Fruit fly (Drosophila melanogaster) whole organism, embryonic: ENCODE data around the gene CG7497.

Experiments used
- Atf3 ChIP-seq: fragments of 200-800 bp; sonication (Bioruptor generic); optimal IDR thresholded peaks from 3 replicates; lab custom pipeline; 2016; ENCODE audit warnings: missing biosample characterization, missing genetic modification characterization
- B-H1 ChIP-seq: fragments of 200-800 bp; sonication (Bioruptor generic); IDR thresholded peaks from 3 replicates; pipeline ENCODE4 v1.3.6; 2022; ENCODE audit warnings: missing biosample characterization, missing genetic modification characterization
- Bdp1 ChIP-seq: fragments of 200-800 bp; sonication (Bioruptor generic); optimal IDR thresholded peaks from 3 replicates; lab custom pipeline; 2016; ENCODE audit warnings: missing biosample characterization, missing genetic modification characterization
- CG10543 ChIP-seq: fragments of 200-800 bp; sonication (Bioruptor generic); optimal IDR thresholded peaks from 3 replicates; lab custom pipeline; 2017; ENCODE audit warnings: missing biosample characterization, mild to moderate bottlenecking, missing genetic modification characterization, moderate library complexity
- CG11247 ChIP-seq: fragments of 200-800 bp; sonication (Bioruptor generic); IDR thresholded peaks from 2 replicates; pipeline ENCODE4 v1.3.6; 2022; ENCODE audit warnings: missing biosample characterization, missing genetic modification characterization
- CG11723 ChIP-seq: fragments of 200-800 bp; sonication (Bioruptor generic); optimal IDR thresholded peaks from 2 replicates; lab custom pipeline; 2017; ENCODE audit warnings: missing biosample characterization, mild to moderate bottlenecking, missing genetic modification characterization
- CG14860 ChIP-seq: fragments of 200-800 bp; sonication (Bioruptor generic); IDR thresholded peaks from 3 replicates; pipeline ENCODE4 v1.3.6; 2022; ENCODE audit warnings: missing biosample characterization, missing genetic modification characterization; ENCODE audit not compliant: partially characterized antibody
- CG15269 ChIP-seq: fragments of 200-800 bp; sonication (Bioruptor generic); optimal IDR thresholded peaks from 2 replicates; lab custom pipeline; 2018; ENCODE audit warnings: missing biosample characterization, mild to moderate bottlenecking, missing genetic modification characterization, moderate library complexity
- CG16863 ChIP-seq: fragments of 200-800 bp; sonication (Bioruptor generic); optimal IDR thresholded peaks from 3 replicates; lab custom pipeline; 2016; ENCODE audit warnings: missing biosample characterization, missing genetic modification characterization
- CG32532 ChIP-seq: fragments of 200-800 bp; sonication (Bioruptor generic); IDR thresholded peaks from 2 replicates; pipeline ENCODE4 v1.3.6; 2022; ENCODE audit warnings: missing biosample characterization, missing genetic modification characterization
- CG3281 ChIP-seq: fragments of 200-800 bp; sonication (Bioruptor generic); optimal IDR thresholded peaks from 3 replicates; lab custom pipeline; 2017; ENCODE audit warnings: missing biosample characterization, mild to moderate bottlenecking, missing genetic modification characterization
- CG34224 ChIP-seq: fragments of 200-800 bp; sonication (Bioruptor generic); IDR thresholded peaks from 3 replicates; pipeline ENCODE4 v1.3.6; 2022; ENCODE audit warnings: missing biosample characterization, missing genetic modification characterization; ENCODE audit not compliant: partially characterized antibody
- CG3847 ChIP-seq: fragments of 200-800 bp; sonication (Bioruptor generic); IDR thresholded peaks from 2 replicates; pipeline ENCODE4 v1.3.6; 2022; ENCODE audit warnings: missing biosample characterization, missing genetic modification characterization
- CG6272 ChIP-seq: fragments of 200-800 bp; sonication (Bioruptor generic); IDR thresholded peaks from 2 replicates; pipeline ENCODE4 v1.3.6; 2022; ENCODE audit warnings: missing biosample characterization, missing genetic modification characterization
- CHES-1-like ChIP-seq: fragments of 200-800 bp; sonication (Bioruptor generic); optimal IDR thresholded peaks from 2 replicates; lab custom pipeline; 2016; ENCODE audit warnings: missing biosample characterization, missing genetic modification characterization
- Dek ChIP-seq: fragments of 200-800 bp; sonication (Bioruptor generic); optimal IDR thresholded peaks from 3 replicates; lab custom pipeline; 2019; ENCODE audit warnings: missing biosample characterization, mild to moderate bottlenecking, missing genetic modification characterization, moderate library complexity
- Doc3 ChIP-seq: fragments of 200-800 bp; sonication (Bioruptor generic); IDR thresholded peaks from 3 replicates; pipeline ENCODE4 v1.3.6; 2022; ENCODE audit warnings: missing biosample characterization, missing genetic modification characterization; ENCODE audit not compliant: partially characterized antibody
- Eip74EF ChIP-seq, 2 experiments: fragments of 200-800 bp in 1 of 2; fragments of >200 bp in 1 of 2; sonication (Bioruptor generic) in 1 of 2; optimal IDR thresholded peaks; 2 replicates each; lab custom pipeline; 2017 to 2019; ENCODE audit warnings: missing biosample characterization in 2 of 2, missing genetic modification characterization in 2 of 2, mild to moderate bottlenecking in 1 of 2, moderate library complexity in 1 of 2
- HLH3B ChIP-seq: fragments of 200-800 bp; sonication (Bioruptor generic); IDR thresholded peaks from 2 replicates; pipeline ENCODE4 v1.3.6; 2022; ENCODE audit warnings: missing biosample characterization, missing genetic modification characterization
- Hand ChIP-seq: fragments of 200-800 bp; sonication (Bioruptor generic); optimal IDR thresholded peaks from 2 replicates; lab custom pipeline; 2017; ENCODE audit warnings: mild to moderate bottlenecking, missing biosample characterization, missing genetic modification reagents, missing genetic modification characterization
- HmgD ChIP-seq: fragments of 200-800 bp; sonication (Bioruptor generic); optimal IDR thresholded peaks from 3 replicates; lab custom pipeline; 2016; ENCODE audit warnings: missing biosample characterization, missing genetic modification characterization
- Hr3 ChIP-seq: fragments of 200-800 bp; sonication (Bioruptor generic); optimal IDR thresholded peaks from 3 replicates; lab custom pipeline; 2016; ENCODE audit warnings: missing biosample characterization, missing genetic modification characterization
- Lim3 ChIP-seq: fragments of 200-800 bp; sonication (Bioruptor generic); IDR thresholded peaks from 2 replicates; pipeline ENCODE4 v1.3.6; 2022; ENCODE audit warnings: missing biosample characterization, missing genetic modification characterization
- Med ChIP-seq: fragments of 200-800 bp; sonication (Bioruptor generic); peaks from one replicate; lab custom pipeline; 2016; ENCODE audit warnings: missing biosample characterization, missing genetic modification characterization, mild to moderate bottlenecking, inconsistent platforms, moderate library complexity
- NK7.1 ChIP-seq: fragments of 200-800 bp; sonication (Bioruptor generic); optimal IDR thresholded peaks from 3 replicates; lab custom pipeline; 2016; ENCODE audit warnings: missing biosample characterization, missing genetic modification characterization
- Sin3A ChIP-seq: fragments of >200 bp; optimal IDR thresholded peaks from 2 replicates; lab custom pipeline; 2018
- ash1 ChIP-seq: fragments of 200-800 bp; sonication (Bioruptor generic); optimal IDR thresholded peaks from 2 replicates; lab custom pipeline; 2018; ENCODE audit warnings: missing biosample characterization, mild to moderate bottlenecking, missing genetic modification characterization
- ato ChIP-seq: fragments of 200-800 bp; sonication (Bioruptor generic); IDR thresholded peaks from 2 replicates; pipeline ENCODE4 v1.3.6; 2022; ENCODE audit warnings: missing biosample characterization, missing genetic modification characterization; ENCODE audit not compliant: partially characterized antibody
- bbx ChIP-seq: fragments of 200-800 bp; sonication (Bioruptor generic); IDR thresholded peaks from 2 replicates; pipeline ENCODE4 v1.3.6; 2022; ENCODE audit warnings: missing biosample characterization, missing genetic modification characterization; ENCODE audit not compliant: partially characterized antibody
- bigmax ChIP-seq: fragments of 200-800 bp; sonication (Bioruptor generic); optimal IDR thresholded peaks from 2 replicates; lab custom pipeline; 2018; ENCODE audit warnings: missing biosample characterization, mild to moderate bottlenecking, missing genetic modification characterization
- bsh ChIP-seq, 2 experiments: fragments of 200-800 bp; sonication (Bioruptor generic); optimal IDR thresholded peaks; 2 replicates each; lab custom pipeline; 2017 to 2018; ENCODE audit warnings: mild to moderate bottlenecking in 2 of 2, missing biosample characterization in 2 of 2, missing genetic modification characterization in 2 of 2, moderate library complexity in 1 of 2
- caup ChIP-seq: fragments of 200-800 bp; sonication (Bioruptor generic); optimal IDR thresholded peaks from 3 replicates; lab custom pipeline; 2017; ENCODE audit warnings: missing biosample characterization, mild to moderate bottlenecking, missing genetic modification characterization, moderate library complexity; ENCODE audit not compliant: severe bottlenecking
- ci ChIP-seq: fragments of 200-800 bp; sonication (Bioruptor generic); IDR thresholded peaks from 3 replicates; pipeline ENCODE4 v1.3.6; 2022; ENCODE audit warnings: missing biosample characterization, missing genetic modification characterization
- dan ChIP-seq: fragments of 200-800 bp; sonication (Bioruptor generic); IDR thresholded peaks from 2 replicates; pipeline ENCODE4 v1.3.6; 2022; ENCODE audit warnings: missing biosample characterization, missing genetic modification characterization
- dati ChIP-seq: fragments of 200-800 bp; sonication (Bioruptor generic); IDR thresholded peaks from 2 replicates; pipeline ENCODE4 v1.3.6; 2022; ENCODE audit warnings: missing biosample characterization, missing genetic modification characterization
- fd64A ChIP-seq: fragments of 200-800 bp; sonication (Bioruptor generic); optimal IDR thresholded peaks from 3 replicates; lab custom pipeline; 2018; ENCODE audit warnings: missing biosample characterization, mild to moderate bottlenecking, missing genetic modification characterization
- klu ChIP-seq: fragments of 200-800 bp; sonication (Bioruptor generic); IDR thresholded peaks from 2 replicates; pipeline ENCODE4 v1.3.6; 2022; ENCODE audit warnings: missing biosample characterization, missing genetic modification characterization
- kni ChIP-seq: fragments of 200-800 bp; sonication (Bioruptor generic); optimal IDR thresholded peaks from 3 replicates; lab custom pipeline; 2017; ENCODE audit warnings: mild to moderate bottlenecking, missing biosample characterization, missing genetic modification reagents, missing genetic modification characterization
- lab ChIP-seq: fragments of 200-800 bp; sonication (Bioruptor generic); optimal IDR thresholded peaks from 3 replicates; lab custom pipeline; 2017; ENCODE audit warnings: missing biosample characterization, missing genetic modification characterization, mild to moderate bottlenecking, moderate library complexity, missing genetic modification reagents
- maf-S ChIP-seq: fragments of 200-800 bp; sonication (Bioruptor generic); optimal IDR thresholded peaks from 2 replicates; lab custom pipeline; 2016; ENCODE audit warnings: missing biosample characterization, missing genetic modification characterization
- nerfin-2 ChIP-seq: fragments of 200-800 bp; sonication (Bioruptor generic); IDR thresholded peaks from 2 replicates; pipeline ENCODE4 v1.3.6; 2022; ENCODE audit warnings: missing biosample characterization, missing genetic modification characterization; ENCODE audit not compliant: partially characterized antibody
- nmo ChIP-seq: fragments of 200-800 bp; sonication (Bioruptor generic); optimal IDR thresholded peaks from 2 replicates; lab custom pipeline; 2018; ENCODE audit warnings: missing biosample characterization, mild to moderate bottlenecking, missing genetic modification characterization, moderate library complexity
- peb ChIP-seq: fragments of 200-800 bp; sonication (Bioruptor generic); IDR thresholded peaks from 2 replicates; pipeline ENCODE4 v1.3.6; 2022; ENCODE audit warnings: missing biosample characterization, missing genetic modification characterization
- phol ChIP-seq: fragments of 200-800 bp; sonication (Bioruptor generic); optimal IDR thresholded peaks from 3 replicates; lab custom pipeline; 2018; ENCODE audit warnings: missing biosample characterization, mild to moderate bottlenecking, missing genetic modification characterization, moderate library complexity
- scrt ChIP-seq: fragments of 200-800 bp; sonication (Bioruptor generic); optimal IDR thresholded peaks from 2 replicates; lab custom pipeline; 2018; ENCODE audit warnings: missing biosample characterization, mild to moderate bottlenecking, missing genetic modification characterization, moderate library complexity
- sim ChIP-seq: fragments of 200-800 bp; sonication (Bioruptor generic); IDR thresholded peaks from 2 replicates; pipeline ENCODE4 v1.3.6; 2022; ENCODE audit warnings: missing biosample characterization, missing genetic modification characterization
- sna ChIP-seq: fragments of 200-800 bp; sonication (Bioruptor generic); IDR thresholded peaks from 2 replicates; pipeline ENCODE4 v1.3.6; 2022; ENCODE audit warnings: missing biosample characterization, missing genetic modification characterization; ENCODE audit not compliant: partially characterized antibody
- so ChIP-seq: fragments of 200-800 bp; sonication (Bioruptor generic); IDR thresholded peaks from 3 replicates; pipeline ENCODE4 v1.3.6; 2022; ENCODE audit warnings: missing biosample characterization, missing genetic modification characterization
- tap ChIP-seq: fragments of 200-800 bp; optimal IDR thresholded peaks from 3 replicates; lab custom pipeline; 2019; ENCODE audit warnings: missing biosample characterization, mild to moderate bottlenecking, missing genetic modification characterization, moderate library complexity
- unpg ChIP-seq: fragments of 200-800 bp; sonication (Bioruptor generic); optimal IDR thresholded peaks from 3 replicates; lab custom pipeline; 2018; ENCODE audit warnings: missing biosample characterization, mild to moderate bottlenecking, missing genetic modification characterization, moderate library complexity

CG7497 gene

DNA sequence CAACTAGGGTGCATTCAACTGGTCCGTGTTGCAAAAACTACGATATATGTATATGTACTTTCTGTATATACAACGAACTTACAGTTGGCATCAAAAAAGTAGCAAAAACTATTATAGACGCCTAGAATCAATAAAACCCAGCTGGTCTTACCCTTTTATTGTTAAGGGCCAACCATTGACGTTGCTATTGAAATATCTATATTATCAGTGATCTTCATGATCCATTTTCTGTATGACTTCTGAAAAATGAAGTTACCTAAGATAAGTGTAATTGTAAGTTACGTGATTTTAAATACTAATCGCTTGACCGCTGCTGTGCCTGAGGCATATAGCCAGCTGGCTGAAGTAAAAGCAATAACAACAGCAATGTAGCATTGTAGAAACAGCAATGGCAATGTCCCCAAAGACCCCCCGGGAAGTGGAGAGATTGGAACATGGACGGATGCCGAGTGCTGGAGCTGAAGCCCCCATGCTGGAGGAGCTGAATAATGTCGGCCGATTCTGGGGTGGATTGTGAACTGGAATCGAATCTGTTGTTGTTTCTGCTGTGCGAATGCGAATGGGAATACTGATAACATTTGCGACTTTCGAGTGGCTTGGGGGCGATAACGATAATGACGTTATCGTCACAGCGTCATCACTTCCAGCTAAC, 24.6 kb downstream of the CG7497 start (continued):
- TF ChIP-seq Hr3: no peak
- TF ChIP-seq ato (GFP tag; lab: Robert Waterston, UW): no peak
- TF ChIP-seq CG11723 (GFP tag; lab: Kevin White, UChicago): no peak
- TF ChIP-seq tap: no peak
- TF ChIP-seq sim (GFP tag; lab: Robert Waterston, UW): no peak
- TF ChIP-seq CG10543 (GFP tag; lab: Kevin White, UChicago): no peak
- TF ChIP-seq CG16863 (GFP tag; lab: Kevin White, UChicago): no peak
- TF ChIP-seq Lim3 (GFP tag; lab: Robert Waterston, UW): no peak
- TF ChIP-seq phol (tag; lab: Kevin White, UChicago): peak; percentile 52
- no peak for TF ChIP-seq maf-S
- TF ChIP-seq NK7.1 (GFP tag; lab: Kevin White, UChicago): no peak
- no peak for TF ChIP-seq so
- no peak for TF ChIP-seq CHES-1-like
- TF ChIP-seq fd64A (GFP tag; lab: Kevin White, UChicago): no peak
- peak; percentile 38 for TF ChIP-seq Hand (GFP tag; lab: Kevin White, UChicago)
- TF ChIP-seq bsh (GFP tag; optimal IDR thresholded peaks at IDR 0.05; lab: Kevin White, UChicago): peak; percentile 61 to 64
- peak; percentile 50; the same call in 1 of the 3 replicates for TF ChIP-seq ci (GFP tag; lab: Robert Waterston, UW)
- no peak for TF ChIP-seq scrt (GFP tag; lab: Kevin White, UChicago)
- no peak for TF ChIP-seq HLH3B (GFP tag; lab: Robert Waterston, UW)
- TF ChIP-seq ash1 (GFP tag; lab: Kevin White, UChicago): no peak
- TF ChIP-seq Atf3 (GFP tag; lab: Kevin White, UChicago): no peak
- TF ChIP-seq CG34224 (GFP tag; lab: Robert Waterston, UW): no peak
- TF ChIP-seq CG32532 (GFP tag; lab: Robert Waterston, UW): no peak
- no peak for TF ChIP-seq dati
- peak; percentile 49 for TF ChIP-seq nmo (GFP tag; lab: Kevin White, UChicago)
- TF ChIP-seq Sin3A (lab: Kevin White, UChicago): no peak
- TF ChIP-seq Bdp1 (GFP tag; lab: Kevin White, UChicago): peak; percentile 31
- no peak for TF ChIP-seq CG3847 (GFP tag; lab: Robert Waterston, UW)
- TF ChIP-seq kni: no peak
- TF ChIP-seq sna (GFP tag; lab: Robert Waterston, UW): no peak
- no peak for TF ChIP-seq Dek (tag; lab: Kevin White, UChicago)
- no peak for TF ChIP-seq CG14860
- TF ChIP-seq caup (GFP tag; lab: Kevin White, UChicago): no peak
- no peak for TF ChIP-seq klu
- no peak for TF ChIP-seq Doc3 (GFP tag; lab: Robert Waterston, UW)
- no peak for TF ChIP-seq HmgD (GFP tag; lab: Kevin White, UChicago)
- TF ChIP-seq Eip74EF (GFP tag; optimal IDR thresholded peaks at IDR 0.05; lab: Kevin White, UChicago): no peak
- no peak for TF ChIP-seq B-H1 (GFP tag; lab: Robert Waterston, UW)
- peak; percentile 63 for TF ChIP-seq lab (GFP tag; lab: Kevin White, UChicago)
- TF ChIP-seq bigmax (GFP tag; lab: Kevin White, UChicago): no peak
- TF ChIP-seq CG6272 (GFP tag; lab: Robert Waterston, UW): no peak
- TF ChIP-seq CG15269 (tag; lab: Kevin White, UChicago): peak; percentile 54
- TF ChIP-seq Med (GFP tag; lab: Kevin White, UChicago): peak; percentile 86
- peak; percentile 60 for TF ChIP-seq unpg (GFP tag; lab: Kevin White, UChicago)
- no peak for TF ChIP-seq dan (GFP tag; lab: Robert Waterston, UW)
- peak; percentile 65 for TF ChIP-seq CG3281
- no peak for TF ChIP-seq bbx (GFP tag; lab: Robert Waterston, UW)
- no peak for TF ChIP-seq CG11247 (GFP tag; lab: Robert Waterston, UW)
- TF ChIP-seq peb (GFP tag; lab: Robert Waterston, UW): no peak
- no peak for TF ChIP-seq nerfin-2
